Worm (Caenorhabditis elegans): Measurements from ENCODE around the gene F10A3.12.

- no peak for TF ChIP-seq attf-6 (GFP tag; IDR thresholded peaks at IDR 0.05)
- no peak for TF ChIP-seq C06A6.2 (GFP tag; conservative IDR thresholded peaks at IDR 0.05)
- TF ChIP-seq Y53F4B.3 (GFP tag; IDR thresholded peaks at IDR 0.05): no peak
- TF ChIP-seq unc-62 (GFP tag; optimal IDR thresholded peaks at IDR 0.05): no peak
- TF ChIP-seq madf-6 (GFP tag; IDR thresholded peaks at IDR 0.05): no peak
- no peak for TF ChIP-seq hrde-1 (tag; optimal IDR thresholded peaks at IDR 0.05; ENCODE audit: borderline replicate concordance)
- no peak for TF ChIP-seq hlh-12 (tag; optimal IDR thresholded peaks at IDR 0.05)
These were observed 21.4 kb upstream of the F10A3.12 start, which contains the start of gene fbxa-18 for ce11 chrV:16142371-16142770.

All from whole organism, young adult.